Fruit fly (Drosophila melanogaster) whole organism: Measurements from ENCODE around the gene CanA-14F.

Experiments used
- CG8478 ChIP-seq: fragments of >200 bp; optimal IDR thresholded peaks from 2 replicates; lab custom pipeline; 2018; ENCODE audit warnings: inconsistent platforms
- Dll ChIP-seq: fragments of >200 bp; optimal IDR thresholded peaks from 2 replicates; lab custom pipeline; 2017
- EcR ChIP-seq, 2 experiments: fragments of >200 bp; optimal IDR thresholded peaks; 2 replicates each; lab custom pipeline; 2017; ENCODE audit warnings: missing biosample characterization in 2 of 2, missing genetic modification characterization in 2 of 2, missing genetic modification reagents in 2 of 2
- pan ChIP-seq: fragments of >200 bp; optimal IDR thresholded peaks from 2 replicates; lab custom pipeline; 2017
- psq ChIP-seq: fragments of >200 bp; optimal IDR thresholded peaks from 2 replicates; lab custom pipeline; 2017
- usp ChIP-seq: fragments of >200 bp; optimal IDR thresholded peaks from 2 replicates; lab custom pipeline; 2017; ENCODE audit warnings: missing biosample characterization, missing genetic modification characterization, mixed read lengths

CanA-14F gene

dm6 chrX:16579978-16580377 is 7.0 kb downstream of the CanA-14F start:
- no peak for TF ChIP-seq CG8478
- no peak for TF ChIP-seq psq (lab: Kevin White, UChicago)

dm6 chrX:16575097-16575496 is 11.9 kb downstream of the CanA-14F start:
- TF ChIP-seq psq (lab: Kevin White, UChicago) (no peak), EcR (GFP tag; optimal IDR thresholded peaks at IDR 0.05; lab: Kevin White, UChicago) (no peak), Dll (no peak), usp (GFP tag; lab: Kevin White, UChicago) (no peak), pan (no peak), CG8478 (no peak)

DNA sequence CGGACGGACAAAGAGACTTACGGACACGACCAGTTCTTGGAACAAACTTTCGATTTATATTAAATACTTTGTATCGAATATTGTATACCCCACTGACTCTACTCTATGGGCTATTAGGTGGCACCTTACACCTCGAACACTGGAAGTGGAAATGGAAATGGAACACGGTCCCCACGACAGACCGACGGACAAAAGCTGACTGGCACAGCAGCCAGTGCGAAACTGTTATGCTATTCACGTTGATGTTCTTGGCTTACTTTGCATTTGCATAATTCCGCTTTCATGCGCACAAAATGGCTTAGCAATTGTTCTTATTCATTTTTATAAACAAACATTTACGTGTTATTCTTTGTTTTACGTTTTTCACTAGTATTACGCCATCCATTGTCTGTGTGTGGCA is 12.9 kb downstream of the CanA-14F start:
- TF ChIP-seq EcR (GFP tag; optimal IDR thresholded peaks at IDR 0.05; lab: Kevin White, UChicago), result no peak
- TF ChIP-seq pan, result no peak

DNA sequence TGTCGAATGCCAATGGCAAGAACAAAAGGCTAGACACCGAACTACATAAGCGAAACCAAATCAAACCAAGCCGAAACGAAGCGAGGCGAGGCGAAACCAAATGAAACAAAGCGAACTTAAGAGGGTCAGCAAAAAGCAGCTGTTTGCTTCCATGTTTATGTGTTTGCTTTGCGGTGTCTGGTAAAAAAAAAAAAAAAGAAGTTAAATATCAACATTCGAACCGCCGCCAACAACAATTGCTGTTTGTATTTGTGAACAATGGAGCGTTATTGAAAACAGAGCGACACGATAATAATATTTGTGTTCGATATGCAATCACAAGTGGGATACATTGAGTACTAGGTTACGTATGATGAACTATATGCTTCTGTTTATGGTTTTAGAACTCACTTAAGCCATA is 13.3 kb downstream of the CanA-14F start:
- TF ChIP-seq Dll, result no peak

- TF ChIP-seq psq (lab: Kevin White, UChicago), result no peak
These were observed 16.3 kb downstream of the CanA-14F start for dm6 chrX:16570572-16571224.

DNA sequence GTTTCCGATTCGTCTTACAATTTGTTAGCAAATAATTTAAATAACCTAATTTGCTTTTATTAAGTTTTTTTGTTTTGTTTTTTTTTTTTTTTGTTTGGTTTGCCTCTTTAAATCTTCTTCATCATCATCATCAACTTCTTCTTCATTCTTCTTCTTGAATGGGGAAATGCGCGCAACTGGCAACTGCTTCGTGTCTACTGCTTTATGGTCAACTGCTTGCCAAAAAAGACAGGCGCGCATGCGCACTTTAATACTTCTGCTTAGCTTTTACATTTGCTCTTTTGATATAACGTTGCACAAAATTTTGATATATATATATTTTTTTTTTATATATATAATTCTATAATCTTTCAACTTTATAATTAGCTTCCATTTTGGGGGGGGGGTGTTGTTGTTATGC is 21.6 kb downstream of the CanA-14F start:
- TF ChIP-seq psq (lab: Kevin White, UChicago) (no peak), CG8478 (no peak), usp (GFP tag; lab: Kevin White, UChicago) (no peak), Dll (no peak), EcR (GFP tag; optimal IDR thresholded peaks at IDR 0.05; lab: Kevin White, UChicago) (no peak), pan (no peak)

DNA sequence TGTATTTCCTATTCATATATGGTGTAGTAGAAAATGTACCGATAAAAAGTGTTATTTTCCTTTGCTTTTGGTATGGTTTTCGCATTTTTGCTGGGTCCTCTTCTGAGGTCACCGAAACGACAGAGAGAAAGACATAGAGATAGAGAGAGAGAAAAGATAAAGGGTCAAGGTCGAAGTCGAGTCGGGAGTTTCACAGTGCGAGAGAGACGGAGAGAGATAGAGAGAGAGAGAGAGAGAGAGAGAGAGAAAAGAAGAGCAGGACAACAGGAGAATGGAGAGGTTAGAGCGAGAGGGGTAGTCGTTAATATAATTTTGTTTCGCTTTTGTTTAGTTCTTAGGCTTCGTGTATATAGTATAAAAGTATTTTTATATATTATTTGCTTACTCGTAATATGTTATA is 24.7 kb downstream of the CanA-14F start:
- no peak for TF ChIP-seq psq (lab: Kevin White, UChicago)
- TF ChIP-seq usp (GFP tag; lab: Kevin White, UChicago), result no peak
- no peak for TF ChIP-seq pan
- no peak for TF ChIP-seq EcR (GFP tag; optimal IDR thresholded peaks at IDR 0.05; lab: Kevin White, UChicago)
- no peak for TF ChIP-seq CG8478
- no peak for TF ChIP-seq Dll

DNA sequence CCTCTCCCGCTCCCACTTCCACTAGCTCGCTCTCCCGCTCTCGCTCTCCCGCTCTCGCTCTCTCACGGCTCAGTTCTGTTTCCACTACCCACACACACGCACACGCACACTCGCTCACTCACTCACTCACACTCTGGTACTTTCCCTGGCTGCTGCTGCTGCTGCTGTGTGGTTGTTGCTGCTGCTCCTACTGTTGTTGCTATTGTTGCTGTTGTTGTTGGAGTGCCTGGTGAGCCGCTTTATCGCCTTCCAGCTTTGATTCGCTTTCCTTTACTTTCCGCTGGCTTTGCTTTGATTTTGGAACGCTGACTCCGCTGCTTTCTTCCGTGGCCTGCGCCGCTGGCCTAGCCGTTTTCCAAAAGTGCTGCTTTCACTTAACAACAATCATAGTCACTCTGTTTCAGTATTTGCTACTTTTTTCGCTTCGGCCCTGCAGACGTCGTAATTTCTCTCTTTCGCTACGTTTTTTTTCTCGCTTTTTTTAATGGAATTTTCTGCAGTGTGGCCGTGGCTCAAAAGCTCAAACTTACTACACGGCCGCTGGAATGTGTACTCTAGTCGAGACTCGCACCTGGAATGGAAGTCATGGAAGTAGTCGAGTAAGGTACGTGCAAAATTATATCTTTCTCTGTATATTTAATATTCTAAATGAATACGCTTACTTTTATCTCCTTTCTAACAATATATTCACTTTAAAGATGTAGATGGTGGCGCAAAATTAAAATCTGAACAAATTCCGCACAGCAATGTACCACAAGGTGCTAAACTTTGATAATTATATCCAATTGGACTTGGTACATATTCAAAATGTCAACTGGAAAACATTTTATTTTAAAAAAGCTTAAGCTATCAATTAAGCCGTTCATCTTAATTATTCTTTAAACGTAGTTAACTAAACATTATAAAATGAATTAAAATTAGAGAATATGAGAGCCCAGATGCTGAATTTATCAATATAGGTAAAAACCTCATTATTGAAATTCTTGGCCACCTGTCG is 27.2 kb downstream of the CanA-14F start, which contains the start of gene Pp2B-14D:
Pp2B-14D (minus strand) TSS at position 503 of the 997 bp plus-strand sequence.
- TF ChIP-seq Dll, result peak; percentile 98
- TF ChIP-seq CG8478, result no peak

DNA sequence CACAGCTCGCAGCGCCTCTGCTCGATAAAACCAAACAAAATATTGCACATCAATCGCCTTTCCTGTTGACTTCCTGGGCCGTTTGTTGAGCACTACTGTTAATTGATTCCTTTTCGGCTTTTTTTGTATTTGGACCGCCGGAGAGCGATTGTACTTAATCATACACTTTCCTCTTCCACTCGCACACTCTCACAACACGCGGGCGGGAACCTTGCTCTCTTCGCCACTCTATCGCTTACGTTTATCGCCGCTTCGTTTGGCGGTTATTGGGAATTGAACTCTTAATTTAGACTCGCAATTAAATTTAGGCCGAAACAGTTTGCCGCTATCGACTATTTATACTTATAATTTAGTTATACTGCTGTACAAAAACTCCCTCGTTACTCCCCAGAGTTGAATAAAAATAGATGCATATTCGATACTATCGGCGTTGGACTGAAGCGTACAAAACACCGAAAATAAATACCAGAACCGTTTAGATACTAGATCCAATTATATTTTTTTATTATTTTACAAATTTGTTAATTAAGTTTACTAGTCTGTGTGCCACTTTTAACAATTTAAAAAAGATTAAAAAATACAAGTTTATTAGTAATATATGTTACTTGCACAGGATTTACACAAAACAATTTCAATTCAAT is 33.3 kb downstream of the CanA-14F start, which contains the start of gene Arp2:
Arp2 (minus strand) TSS at position 427 of the 641 bp plus-strand sequence.
- no peak for TF ChIP-seq psq (lab: Kevin White, UChicago)
- TF ChIP-seq Dll, result no peak
- TF ChIP-seq usp (GFP tag; lab: Kevin White, UChicago), result no peak
- TF ChIP-seq CG8478, result no peak
- TF ChIP-seq pan, result no peak

dm6 chrX:16552968-16553417 is 34.0 kb downstream of the CanA-14F start:
- TF ChIP-seq CG8478, result no peak
- TF ChIP-seq pan, result no peak
- TF ChIP-seq EcR (GFP tag; optimal IDR thresholded peaks at IDR 0.05; lab: Kevin White, UChicago), result peak; percentile 95 to 99
- no peak for TF ChIP-seq Dll
- TF ChIP-seq usp (GFP tag; lab: Kevin White, UChicago), result no peak
- no peak for TF ChIP-seq psq (lab: Kevin White, UChicago)

- no peak for TF ChIP-seq psq (lab: Kevin White, UChicago)
- TF ChIP-seq usp (GFP tag; lab: Kevin White, UChicago), result no peak
- TF ChIP-seq Dll, result no peak
- TF ChIP-seq pan, result no peak
- TF ChIP-seq EcR (GFP tag; optimal IDR thresholded peaks at IDR 0.05; lab: Kevin White, UChicago), result no peak
- no peak for TF ChIP-seq CG8478
These were observed 34.4 kb downstream of the CanA-14F start for dm6 chrX:16552567-16552966.

- no peak for TF ChIP-seq EcR (GFP tag; optimal IDR thresholded peaks at IDR 0.05; lab: Kevin White, UChicago)
- no peak for TF ChIP-seq Dll
- TF ChIP-seq usp (GFP tag; lab: Kevin White, UChicago), result no peak
- TF ChIP-seq CG8478, result no peak
- TF ChIP-seq pan, result no peak
- no peak for TF ChIP-seq psq (lab: Kevin White, UChicago)
These were observed 39.6 kb downstream of the CanA-14F start, which contains the start of gene CG9902 for dm6 chrX:16547390-16547789. TSS of gene CG9902 (minus strand) at chrX:16547520.
